Worm (Caenorhabditis elegans) whole organism, L4 larva: ENCODE results near the gene C16C4.1.

Source experiments
- ama-1 ChIP-seq: fragments of 150-350 bp; optimal IDR thresholded peaks from 2 replicates; lab custom pipeline; 2014; ENCODE audit warnings: inconsistent platforms, mixed read lengths
- egl-43 ChIP-seq: fragments of 200-800 bp; sonication (Bioruptor generic); IDR thresholded peaks from 2 replicates; pipeline ENCODE4 v1.3.6; 2022; ENCODE audit warnings: missing genetic modification reagents, missing genetic modification characterization, missing compliant biosample characterization
- lin-13 ChIP-seq: fragments of 150-350 bp; optimal IDR thresholded peaks from 2 replicates; lab custom pipeline; 2014; ENCODE audit warnings: missing biosample characterization, missing genetic modification reagents, missing genetic modification characterization
- lir-3 ChIP-seq: sonication (generic microtip); optimal IDR thresholded peaks from 2 replicates; lab custom pipeline; 2016; ENCODE audit warnings: mild to moderate bottlenecking, missing genetic modification characterization, missing compliant biosample characterization
- snpc-4 ChIP-seq: fragments of 150-350 bp; optimal IDR thresholded peaks from 2 replicates; lab custom pipeline; 2014; ENCODE audit warnings: missing biosample characterization, missing genetic modification characterization
- spr-3 ChIP-seq: fragments of 200-800 bp; sonication (Bioruptor generic); optimal IDR thresholded peaks from 2 replicates; lab custom pipeline; 2018; ENCODE audit warnings: mild to moderate bottlenecking, missing genetic modification characterization, missing compliant biosample characterization

ce11 chrII:1865683-1866431 lies 28.2 kb upstream of the C16C4.1 start, which contains the start of gene math-15:
- no peak for TF ChIP-seq spr-3 (GFP tag; lab: Kevin White, UChicago)
- TF ChIP-seq lir-3 (tag; lab: Kevin White, UChicago), result no peak
- no peak for TF ChIP-seq ama-1
- no peak for TF ChIP-seq egl-43 (GFP tag; lab: Robert Waterston, UW)
- no peak for TF ChIP-seq lin-13 (GFP tag; lab: Kevin White, UChicago)
- TF ChIP-seq snpc-4 (tag; lab: Kevin White, UChicago), result no peak
